Fruit fly (Drosophila melanogaster) whole organism, embryonic: ENCODE measurements around the gene CG45045.

Experiments used
- Atf6 ChIP-seq: fragments of 200-800 bp; sonication (Bioruptor generic); IDR thresholded peaks from 2 replicates; pipeline ENCODE4 v1.3.6; 2022; ENCODE audit warnings: missing biosample characterization, missing genetic modification characterization
- Awh ChIP-seq: fragments of 200-800 bp; sonication (Bioruptor generic); IDR thresholded peaks from 2 replicates; pipeline ENCODE4, ENCODE4 v1.3.6; 2022; ENCODE audit warnings: missing biosample characterization, missing genetic modification characterization
- CG10274 ChIP-seq: fragments of 200-800 bp; sonication (Bioruptor generic); optimal IDR thresholded peaks from 3 replicates; lab custom pipeline; 2017; ENCODE audit warnings: missing biosample characterization, mild to moderate bottlenecking, missing genetic modification characterization
- CG10543 ChIP-seq: fragments of 200-800 bp; sonication (Bioruptor generic); optimal IDR thresholded peaks from 3 replicates; lab custom pipeline; 2017; ENCODE audit warnings: missing biosample characterization, mild to moderate bottlenecking, missing genetic modification characterization, moderate library complexity
- CG10654 ChIP-seq: fragments of 200-800 bp; sonication (Bioruptor generic); optimal IDR thresholded peaks from 2 replicates; lab custom pipeline; 2016; ENCODE audit warnings: missing biosample characterization, missing genetic modification characterization
- CG12391 ChIP-seq: fragments of 200-800 bp; sonication (Bioruptor generic); optimal IDR thresholded peaks from 3 replicates; lab custom pipeline; 2018; ENCODE audit warnings: missing biosample characterization, mild to moderate bottlenecking, missing genetic modification characterization, moderate library complexity
- CG14667 ChIP-seq: fragments of 200-800 bp; sonication (Bioruptor generic); IDR thresholded peaks from 2 replicates; pipeline ENCODE4 v1.3.6; 2022; ENCODE audit warnings: missing biosample characterization, missing genetic modification characterization
- CG15269 ChIP-seq: fragments of 200-800 bp; sonication (Bioruptor generic); optimal IDR thresholded peaks from 2 replicates; lab custom pipeline; 2018; ENCODE audit warnings: missing biosample characterization, mild to moderate bottlenecking, missing genetic modification characterization, moderate library complexity
- CG1647 ChIP-seq: fragments of 200-800 bp; sonication (Bioruptor generic); optimal IDR thresholded peaks from 3 replicates; lab custom pipeline; 2016; ENCODE audit warnings: missing biosample characterization, missing genetic modification characterization
- CG16779 ChIP-seq: fragments of 200-800 bp; sonication (Bioruptor generic); IDR thresholded peaks from 2 replicates; pipeline ENCODE4 v1.3.6; 2022; ENCODE audit warnings: missing biosample characterization, missing genetic modification characterization
- CG16815 ChIP-seq: fragments of 200-800 bp; sonication (Bioruptor generic); optimal IDR thresholded peaks from 3 replicates; lab custom pipeline; 2017; ENCODE audit warnings: missing biosample characterization, mild to moderate bottlenecking, missing genetic modification characterization
- CG17359 ChIP-seq: fragments of 200-800 bp; sonication (Bioruptor generic); optimal IDR thresholded peaks from 3 replicates; lab custom pipeline; 2018; ENCODE audit warnings: missing biosample characterization, mild to moderate bottlenecking, missing genetic modification characterization, moderate library complexity
- CG17802 ChIP-seq: fragments of 200-800 bp; sonication (Bioruptor generic); optimal IDR thresholded peaks from 2 replicates; lab custom pipeline; 2018; ENCODE audit warnings: missing biosample characterization, mild to moderate bottlenecking, missing genetic modification characterization, moderate library complexity
- CG1792 ChIP-seq: fragments of 200-800 bp; sonication (Bioruptor generic); optimal IDR thresholded peaks from 2 replicates; lab custom pipeline; 2016; ENCODE audit warnings: missing biosample characterization, missing genetic modification characterization
- CG18476 ChIP-seq: fragments of 200-800 bp; sonication (Bioruptor generic); optimal IDR thresholded peaks from 2 replicates; lab custom pipeline; 2016; ENCODE audit warnings: missing biosample characterization, mild to moderate bottlenecking, missing genetic modification characterization
- CG18599 ChIP-seq: fragments of 200-800 bp; sonication (Bioruptor generic); optimal IDR thresholded peaks from 3 replicates; lab custom pipeline; 2017; ENCODE audit warnings: missing biosample characterization, missing genetic modification characterization, mild to moderate bottlenecking, moderate library complexity, missing genetic modification reagents
- CG2116 ChIP-seq: fragments of 200-800 bp; sonication (Bioruptor generic); optimal IDR thresholded peaks from 3 replicates; lab custom pipeline; 2018; ENCODE audit warnings: missing biosample characterization, mild to moderate bottlenecking, missing genetic modification characterization
- CG32767 ChIP-seq: fragments of 200-800 bp; sonication (Bioruptor generic); IDR thresholded peaks from 2 replicates; pipeline ENCODE4 v1.3.6; 2022; ENCODE audit warnings: missing biosample characterization, missing genetic modification characterization
- CG32772 ChIP-seq: fragments of 200-800 bp; sonication (Bioruptor generic); IDR thresholded peaks from 2 replicates; pipeline ENCODE4 v1.3.6; 2022; ENCODE audit warnings: missing biosample characterization, missing genetic modification characterization
- CG34376 ChIP-seq: fragments of 200-800 bp; sonication (Bioruptor generic); optimal IDR thresholded peaks from 2 replicates; lab custom pipeline; 2018; ENCODE audit warnings: missing biosample characterization, mild to moderate bottlenecking, missing genetic modification characterization
- CG5245 ChIP-seq: fragments of 200-800 bp; sonication (Bioruptor generic); optimal IDR thresholded peaks from 3 replicates; lab custom pipeline; 2016; ENCODE audit warnings: missing biosample characterization, missing genetic modification characterization
- CG6272 ChIP-seq: fragments of 200-800 bp; sonication (Bioruptor generic); IDR thresholded peaks from 2 replicates; pipeline ENCODE4 v1.3.6; 2022; ENCODE audit warnings: missing biosample characterization, missing genetic modification characterization
- CG7786 ChIP-seq: fragments of 200-800 bp; sonication (Bioruptor generic); optimal IDR thresholded peaks from 2 replicates; lab custom pipeline; 2016; ENCODE audit warnings: missing biosample characterization, missing genetic modification characterization
- CG7839 ChIP-seq: fragments of 200-800 bp; sonication (Bioruptor generic); optimal IDR thresholded peaks from 3 replicates; lab custom pipeline; 2018; ENCODE audit warnings: missing biosample characterization, mild to moderate bottlenecking, missing genetic modification characterization, moderate library complexity
- CG8359 ChIP-seq: fragments of 200-800 bp; sonication (Bioruptor generic); optimal IDR thresholded peaks from 2 replicates; lab custom pipeline; 2017; ENCODE audit warnings: missing biosample characterization, mild to moderate bottlenecking, missing genetic modification characterization, borderline replicate concordance
- D19B ChIP-seq: fragments of 200-800 bp; sonication (Bioruptor generic); optimal IDR thresholded peaks from 2 replicates; lab custom pipeline; 2017; ENCODE audit warnings: missing biosample characterization, mild to moderate bottlenecking, missing genetic modification characterization
- Dbx ChIP-seq: fragments of 200-800 bp; sonication (Bioruptor generic); IDR thresholded peaks from 3 replicates; pipeline ENCODE4 v1.3.6; 2022; ENCODE audit warnings: missing biosample characterization, missing genetic modification characterization
- ERR ChIP-seq: fragments of 200-800 bp; sonication (Bioruptor generic); optimal IDR thresholded peaks from 2 replicates; lab custom pipeline; 2016; ENCODE audit warnings: missing biosample characterization, missing genetic modification characterization
- Fer3 ChIP-seq: fragments of 200-800 bp; sonication (Bioruptor generic); optimal IDR thresholded peaks from 2 replicates; lab custom pipeline; 2018; ENCODE audit warnings: missing biosample characterization, mild to moderate bottlenecking, missing genetic modification characterization, moderate library complexity
- NFAT ChIP-seq: fragments of 200-800 bp; sonication (Bioruptor generic); IDR thresholded peaks from 2 replicates; pipeline ENCODE4 v1.3.6; 2022; ENCODE audit warnings: missing biosample characterization, missing genetic modification characterization
- ara ChIP-seq: fragments of 200-800 bp; sonication (Bioruptor generic); IDR thresholded peaks from 2 replicates; pipeline ENCODE4 v1.3.6; 2022; ENCODE audit warnings: missing biosample characterization, missing genetic modification characterization
- ato ChIP-seq: fragments of 200-800 bp; sonication (Bioruptor generic); IDR thresholded peaks from 2 replicates; pipeline ENCODE4 v1.3.6; 2022; ENCODE audit warnings: missing biosample characterization, missing genetic modification characterization; ENCODE audit not compliant: partially characterized antibody
- bab2 ChIP-seq: fragments of 200-800 bp; sonication (Bioruptor generic); optimal IDR thresholded peaks from 2 replicates; lab custom pipeline; 2016; ENCODE audit warnings: missing biosample characterization, missing genetic modification characterization
- chif ChIP-seq, 2 experiments: fragments of 200-800 bp; sonication (Bioruptor generic); optimal IDR thresholded peaks; 3 replicates each; lab custom pipeline; 2016; ENCODE audit warnings: missing biosample characterization in 2 of 2, missing genetic modification characterization in 2 of 2
- fd64A ChIP-seq: fragments of 200-800 bp; sonication (Bioruptor generic); optimal IDR thresholded peaks from 3 replicates; lab custom pipeline; 2018; ENCODE audit warnings: missing biosample characterization, mild to moderate bottlenecking, missing genetic modification characterization
- grau ChIP-seq: fragments of 200-800 bp; optimal IDR thresholded peaks from 3 replicates; lab custom pipeline; 2019; ENCODE audit warnings: missing biosample characterization, mild to moderate bottlenecking, missing genetic modification characterization, moderate library complexity
- gt ChIP-seq: fragments of 200-800 bp; sonication (Bioruptor generic); IDR thresholded peaks from 2 replicates; pipeline ENCODE4 v1.3.6; 2022; ENCODE audit warnings: missing biosample characterization, missing genetic modification characterization
- ind ChIP-seq: fragments of 200-800 bp; sonication (Bioruptor generic); optimal IDR thresholded peaks from 3 replicates; lab custom pipeline; 2016; ENCODE audit warnings: missing biosample characterization, missing genetic modification characterization
- inv ChIP-seq: fragments of 200-800 bp; sonication (Bioruptor generic); IDR thresholded peaks from 2 replicates; pipeline ENCODE4 v1.3.6; 2022; ENCODE audit warnings: missing biosample characterization, missing genetic modification characterization; ENCODE audit not compliant: partially characterized antibody
- ken ChIP-seq: fragments of 200-800 bp; sonication (Bioruptor generic); IDR thresholded peaks from 3 replicates; pipeline ENCODE4 v1.3.6; 2022; ENCODE audit warnings: missing biosample characterization, missing genetic modification characterization
- lbe ChIP-seq: fragments of 200-800 bp; sonication (Bioruptor generic); optimal IDR thresholded peaks from 2 replicates; lab custom pipeline; 2016; ENCODE audit warnings: missing biosample characterization, mild to moderate bottlenecking, missing genetic modification characterization
- lmd ChIP-seq: fragments of 200-800 bp; sonication (Bioruptor generic); IDR thresholded peaks from 2 replicates; pipeline ENCODE4 v1.3.6; 2022; ENCODE audit warnings: missing biosample characterization, missing genetic modification characterization
- lola ChIP-seq, 3 experiments: fragments of >200 bp in 2 of 3; fragments of 200-800 bp in 1 of 3; sonication (Bioruptor generic) in 1 of 3; optimal IDR thresholded peaks; 2 replicates each; lab custom pipeline; 2017 to 2019; ENCODE audit warnings: missing biosample characterization in 3 of 3, missing genetic modification characterization in 3 of 3, mild to moderate bottlenecking in 1 of 3, moderate library complexity in 1 of 3
- nom ChIP-seq: fragments of 200-800 bp; sonication (Bioruptor generic); optimal IDR thresholded peaks from 2 replicates; lab custom pipeline; 2017; ENCODE audit warnings: missing biosample characterization, missing genetic modification characterization, mild to moderate bottlenecking, moderate library complexity, missing genetic modification reagents
- phol ChIP-seq: fragments of 200-800 bp; sonication (Bioruptor generic); optimal IDR thresholded peaks from 3 replicates; lab custom pipeline; 2018; ENCODE audit warnings: missing biosample characterization, mild to moderate bottlenecking, missing genetic modification characterization, moderate library complexity
- schlank ChIP-seq: fragments of 200-800 bp; sonication (Bioruptor generic); optimal IDR thresholded peaks from 2 replicates; lab custom pipeline; 2018; ENCODE audit warnings: missing biosample characterization, mild to moderate bottlenecking, missing genetic modification characterization
- scrt ChIP-seq: fragments of 200-800 bp; sonication (Bioruptor generic); optimal IDR thresholded peaks from 2 replicates; lab custom pipeline; 2018; ENCODE audit warnings: missing biosample characterization, mild to moderate bottlenecking, missing genetic modification characterization, moderate library complexity
- sisA ChIP-seq: fragments of 200-800 bp; sonication (Bioruptor generic); IDR thresholded peaks from 2 replicates; pipeline ENCODE4 v1.3.6; 2022; ENCODE audit warnings: missing biosample characterization, missing genetic modification characterization
- stwl ChIP-seq: fragments of 200-800 bp; sonication (Bioruptor generic); optimal IDR thresholded peaks from 3 replicates; lab custom pipeline; 2018; ENCODE audit warnings: missing biosample characterization, mild to moderate bottlenecking, missing genetic modification characterization, moderate library complexity
- wdn ChIP-seq: fragments of 200-800 bp; sonication (Bioruptor generic); IDR thresholded peaks from 2 replicates; pipeline ENCODE4 v1.3.6; 2022; ENCODE audit warnings: missing biosample characterization, missing genetic modification characterization

CG45045 gene

DNA sequence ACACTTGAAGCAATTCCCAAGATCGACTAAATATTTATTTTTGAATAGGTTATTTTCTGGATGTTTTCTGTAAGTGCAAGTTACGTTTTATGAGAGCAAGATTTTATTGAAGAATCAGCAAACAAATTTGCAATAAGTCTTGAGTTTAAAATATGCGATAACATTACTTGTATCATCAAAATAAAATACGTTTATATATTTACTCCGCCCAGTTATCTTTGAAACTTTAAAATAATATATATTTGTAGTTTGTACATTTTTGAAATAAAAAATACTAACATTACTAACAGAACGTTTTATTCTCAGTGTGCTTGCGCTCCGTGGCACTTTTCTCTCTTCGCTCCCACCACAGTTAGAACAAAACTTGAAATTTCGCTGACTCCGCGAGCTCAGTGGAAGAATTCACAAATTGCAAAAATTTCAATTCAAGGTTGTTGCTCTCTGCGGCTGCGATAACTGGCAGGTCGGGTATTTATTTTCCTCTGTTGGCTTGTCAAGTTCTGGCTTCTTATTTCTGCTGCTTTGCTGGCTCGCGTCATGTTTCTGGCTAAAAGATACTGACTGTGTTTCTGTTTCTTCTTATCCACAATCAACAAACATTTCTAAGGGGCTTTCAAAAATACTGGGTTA is 12.1 kb downstream of the CG45045 start (continued):
- TF ChIP-seq CG2116 (GFP tag; lab: Kevin White, UChicago) (no peak), CG16815 (GFP tag; lab: Kevin White, UChicago) (peak; percentile 25), phol (tag; lab: Kevin White, UChicago) (peak; percentile 11), Fer3 (tag; lab: Kevin White, UChicago) (no peak), Atf6 (GFP tag; lab: Robert Waterston, UW) (no peak), inv (GFP tag; lab: Robert Waterston, UW) (no peak), sisA (no peak), stwl (tag; lab: Kevin White, UChicago) (no peak), CG14667 (no peak), CG10543 (GFP tag; lab: Kevin White, UChicago) (no peak), CG8359 (GFP tag; lab: Kevin White, UChicago) (no peak), CG1647 (GFP tag; lab: Kevin White, UChicago) (no peak), lbe (GFP tag; lab: Kevin White, UChicago) (peak; percentile 87), gt (GFP tag; lab: Robert Waterston, UW) (no peak), CG32767 (GFP tag; lab: Robert Waterston, UW) (no peak), scrt (GFP tag; lab: Kevin White, UChicago) (no peak), wdn (GFP tag; lab: Robert Waterston, UW) (no peak), CG34376 (GFP tag; lab: Kevin White, UChicago) (no peak), lola (GFP tag; optimal IDR thresholded peaks at IDR 0.05; lab: Kevin White, UChicago) (peak in 1 of 3 experiments; percentile 2), CG17802 (tag; lab: Kevin White, UChicago) (no peak), NFAT (no peak), CG12391 (peak; percentile 41), nom (GFP tag; lab: Kevin White, UChicago) (peak; percentile 54), ERR (no peak), ara (no peak), Dbx (GFP tag; lab: Robert Waterston, UW) (no peak), CG5245 (no peak), bab2 (GFP tag; lab: Kevin White, UChicago) (no peak), ken (GFP tag; lab: Robert Waterston, UW) (no peak), ato (GFP tag; lab: Robert Waterston, UW) (no peak), CG16779 (GFP tag; lab: Robert Waterston, UW) (no peak), grau (tag; lab: Kevin White, UChicago) (peak; percentile 36), CG18476 (GFP tag; lab: Kevin White, UChicago) (no peak), Awh (GFP tag; lab: Robert Waterston, UW) (no peak), CG18599 (peak; percentile 50), lmd (GFP tag; lab: Robert Waterston, UW) (no peak), schlank (no peak), CG10274 (GFP tag; lab: Kevin White, UChicago) (no peak), CG15269 (tag; lab: Kevin White, UChicago) (no peak), D19B (GFP tag; lab: Kevin White, UChicago) (no peak), CG7786 (GFP tag; lab: Kevin White, UChicago) (no peak), CG17359 (no peak), CG6272 (no peak), ind (GFP tag; lab: Kevin White, UChicago) (peak; percentile 18), CG7839 (tag; lab: Kevin White, UChicago) (peak; percentile 8), CG1792 (GFP tag; lab: Kevin White, UChicago) (no peak), CG32772 (GFP tag; lab: Robert Waterston, UW) (no peak), CG10654 (no peak), fd64A (GFP tag; lab: Kevin White, UChicago) (no peak), chif (GFP tag; optimal IDR thresholded peaks at IDR 0.05; lab: Kevin White, UChicago) (no peak)
